Fruit fly (Drosophila melanogaster) whole organism, wandering third instar larva: Measurements from ENCODE around the gene PolQ.

Source experiments
- Abd-B ChIP-seq: fragments of >200 bp; optimal IDR thresholded peaks from 2 replicates; lab custom pipeline; 2017; ENCODE audit warnings: missing biosample characterization, missing genetic modification characterization
- CG32264 ChIP-seq: fragments of 200-800 bp; sonication (Bioruptor generic); optimal IDR thresholded peaks from 2 replicates; lab custom pipeline; 2016; ENCODE audit warnings: missing biosample characterization, missing genetic modification characterization
- CrebA ChIP-seq: fragments of 200-800 bp; sonication (Bioruptor generic); optimal IDR thresholded peaks from 2 replicates; lab custom pipeline; 2016; ENCODE audit warnings: missing biosample characterization, mild to moderate bottlenecking, missing genetic modification characterization, borderline replicate concordance
- Dfd ChIP-seq: fragments of >200 bp; optimal IDR thresholded peaks from 2 replicates; lab custom pipeline; 2017; ENCODE audit warnings: missing biosample characterization, missing genetic modification characterization
- Dif ChIP-seq: fragments of 200-275, 200-300 bp; sonication (Bioruptor generic); optimal IDR thresholded peaks from 2 replicates; lab custom pipeline; 2018; ENCODE audit warnings: missing biosample characterization, missing genetic modification characterization; ENCODE audit not compliant: partially characterized antibody
- GATAd ChIP-seq: sonication (Bioruptor generic); optimal IDR thresholded peaks from 2 replicates; lab custom pipeline; 2016; ENCODE audit warnings: missing biosample characterization, missing genetic modification characterization
- HLH106 ChIP-seq: fragments of 200-800 bp; optimal IDR thresholded peaks from 3 replicates; lab custom pipeline; 2019; ENCODE audit warnings: missing biosample characterization, mild to moderate bottlenecking, missing genetic modification characterization, moderate library complexity
- Hnf4 ChIP-seq: fragments of 200-800 bp; sonication (Bioruptor generic); optimal IDR thresholded peaks from 2 replicates; lab custom pipeline; 2016; ENCODE audit warnings: missing biosample characterization, mild to moderate bottlenecking, missing genetic modification characterization
- Hr78 ChIP-seq: fragments of >200 bp; optimal IDR thresholded peaks from 2 replicates; lab custom pipeline; 2017; ENCODE audit warnings: missing biosample characterization, missing genetic modification characterization
- Hr83 ChIP-seq: fragments of 200-300 bp; sonication (Bioruptor generic); optimal IDR thresholded peaks from 2 replicates; lab custom pipeline; 2016; ENCODE audit warnings: missing biosample characterization, mild to moderate bottlenecking, missing genetic modification characterization, moderate library complexity; ENCODE audit not compliant: poor library complexity, severe bottlenecking
- Jra ChIP-seq: sonication (Bioruptor generic); optimal IDR thresholded peaks from 2 replicates; lab custom pipeline; 2016; ENCODE audit warnings: missing biosample characterization, missing genetic modification characterization
- Mio ChIP-seq: sonication (Bioruptor generic); optimal IDR thresholded peaks from 2 replicates; lab custom pipeline; 2016; ENCODE audit warnings: missing biosample characterization, missing genetic modification characterization
- Myc ChIP-seq: fragments of >200 bp; optimal IDR thresholded peaks from 2 replicates; lab custom pipeline; 2017
- N ChIP-seq: fragments of >200 bp; optimal IDR thresholded peaks from 2 replicates; lab custom pipeline; 2018; ENCODE audit warnings: missing biosample characterization, missing external identifiers, missing genetic modification characterization
- OdsH ChIP-seq: fragments of 200-800 bp; sonication (Bioruptor generic); optimal IDR thresholded peaks from 2 replicates; lab custom pipeline; 2016; ENCODE audit warnings: missing biosample characterization, mild to moderate bottlenecking, missing genetic modification characterization
- Rel ChIP-seq, 2 experiments: fragments of 200-800 bp; sonication (Bioruptor generic) in 1 of 2; optimal IDR thresholded peaks; 2 replicates in 1 of 2; 3 replicates in 1 of 2; lab custom pipeline; 2016 to 2019; ENCODE audit warnings: mild to moderate bottlenecking in 2 of 2, missing biosample characterization in 2 of 2, missing genetic modification characterization in 2 of 2, moderate library complexity in 1 of 2
- Sp1 ChIP-seq: fragments of 200-800 bp; sonication (Bioruptor generic); optimal IDR thresholded peaks from 3 replicates; lab custom pipeline; 2019; ENCODE audit warnings: missing biosample characterization, mild to moderate bottlenecking, missing genetic modification characterization, moderate library complexity
- Vsx2 ChIP-seq: fragments of 200-300, 225-300 bp; sonication (Bioruptor generic); optimal IDR thresholded peaks from 2 replicates; lab custom pipeline; 2018; ENCODE audit warnings: missing biosample characterization, missing genetic modification characterization; ENCODE audit not compliant: partially characterized antibody
- br ChIP-seq: fragments of 200-800 bp; sonication (Bioruptor generic); optimal IDR thresholded peaks from 2 replicates; lab custom pipeline; 2016; ENCODE audit warnings: missing biosample characterization, missing genetic modification characterization
- brk ChIP-seq: fragments of 200-800 bp; sonication (Bioruptor generic); optimal IDR thresholded peaks from 2 replicates; lab custom pipeline; 2016; ENCODE audit warnings: missing biosample characterization, mild to moderate bottlenecking, missing genetic modification characterization
- dl ChIP-seq, 2 experiments: fragments of 175-275, 200-275 bp in 1 of 2; fragments of 200-275 bp in 1 of 2; sonication (Bioruptor generic); optimal IDR thresholded peaks; lab custom pipeline; 2018; ENCODE audit warnings: mild to moderate bottlenecking in 2 of 2, missing biosample characterization in 2 of 2, missing genetic modification characterization in 2 of 2, moderate library complexity in 2 of 2; ENCODE audit not compliant: partially characterized antibody in 2 of 2, insufficient read depth in 1 of 2
- ey ChIP-seq: fragments of 200-800 bp; sonication (Bioruptor generic); optimal IDR thresholded peaks from 2 replicates; lab custom pipeline; 2016; ENCODE audit warnings: missing biosample characterization, missing genetic modification characterization
- foxo ChIP-seq, 2 experiments: fragments of 200-800 bp; sonication (Bioruptor generic); optimal IDR thresholded peaks; 2 replicates in 1 of 2; 3 replicates in 1 of 2; lab custom pipeline; 2016 to 2017; ENCODE audit warnings: missing biosample characterization in 2 of 2, missing genetic modification characterization in 2 of 2
- fru ChIP-seq: fragments of 200-800 bp; sonication (Bioruptor generic); optimal IDR thresholded peaks from 3 replicates; lab custom pipeline; 2016; ENCODE audit warnings: missing biosample characterization, mild to moderate bottlenecking, missing genetic modification characterization
- h ChIP-seq: fragments of 200-800 bp; sonication (Bioruptor generic); optimal IDR thresholded peaks from 3 replicates; lab custom pipeline; 2016; ENCODE audit warnings: missing biosample characterization, mild to moderate bottlenecking, missing genetic modification characterization
- lola ChIP-seq: fragments of >200 bp; optimal IDR thresholded peaks from 2 replicates; lab custom pipeline; 2017; ENCODE audit warnings: missing biosample characterization, missing genetic modification characterization
- psq ChIP-seq: fragments of 200-800 bp; sonication (Bioruptor generic); optimal IDR thresholded peaks from 3 replicates; lab custom pipeline; 2017; ENCODE audit warnings: missing biosample characterization, mild to moderate bottlenecking, missing genetic modification characterization, moderate library complexity
- rgr ChIP-seq: fragments of 200-800 bp; sonication (Bioruptor generic); optimal IDR thresholded peaks from 3 replicates; lab custom pipeline; 2016; ENCODE audit warnings: missing biosample characterization, mild to moderate bottlenecking, missing genetic modification characterization
- sage ChIP-seq: fragments of 200-800 bp; sonication (Bioruptor generic); optimal IDR thresholded peaks from 2 replicates; lab custom pipeline; 2016; ENCODE audit warnings: missing biosample characterization, mild to moderate bottlenecking, missing genetic modification characterization
- sv ChIP-seq: fragments of 200-800 bp; sonication (Bioruptor generic); optimal IDR thresholded peaks from 3 replicates; lab custom pipeline; 2016; ENCODE audit warnings: missing biosample characterization, missing genetic modification characterization
- tai ChIP-seq: sonication (Bioruptor generic); optimal IDR thresholded peaks from 2 replicates; lab custom pipeline; 2016; ENCODE audit warnings: missing biosample characterization, missing genetic modification characterization
- woc ChIP-seq: sonication (Bioruptor generic); optimal IDR thresholded peaks from 2 replicates; lab custom pipeline; 2016; ENCODE audit warnings: missing biosample characterization, mild to moderate bottlenecking, missing genetic modification characterization

Gene PolQ

DNA sequence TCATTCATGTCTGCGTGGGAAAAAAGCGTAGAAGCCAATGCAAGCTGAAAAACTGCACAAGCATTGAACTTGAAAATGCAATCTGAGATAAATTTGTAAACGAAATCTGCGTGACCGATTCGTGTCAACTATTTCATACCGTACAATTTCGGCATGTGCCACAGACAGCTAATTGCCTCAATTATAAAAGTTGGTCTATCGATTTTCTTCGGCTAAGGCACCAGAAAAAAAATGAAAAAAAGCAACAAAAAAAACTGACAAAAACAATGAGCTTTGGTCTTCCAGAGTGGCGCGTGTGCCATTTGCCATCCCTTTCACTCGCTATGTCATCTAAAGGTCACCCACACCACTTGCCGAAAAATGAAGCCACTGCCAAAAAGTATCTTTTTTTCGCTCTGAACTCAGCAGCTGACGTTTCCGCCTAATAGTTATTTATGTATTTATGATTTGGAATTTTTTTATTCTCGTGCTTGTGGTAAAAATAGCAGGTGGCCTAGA lies 6.5 kb upstream of the PolQ start:
- TF ChIP-seq Hr78 (GFP tag; lab: Kevin White, UChicago) (no peak), Dif (GFP tag; lab: Kevin White, UChicago) (no peak), rgr (GFP tag; lab: Kevin White, UChicago) (no peak), brk (GFP tag; lab: Kevin White, UChicago) (no peak), ey (GFP tag; lab: Kevin White, UChicago) (no peak), fru (GFP tag; lab: Kevin White, UChicago) (no peak), GATAd (GFP tag; lab: Kevin White, UChicago) (no peak), br (GFP tag; lab: Kevin White, UChicago) (no peak), Jra (GFP tag; lab: Kevin White, UChicago) (no peak), sage (GFP tag; lab: Kevin White, UChicago) (no peak), Vsx2 (GFP tag; lab: Kevin White, UChicago) (no peak)

DNA sequence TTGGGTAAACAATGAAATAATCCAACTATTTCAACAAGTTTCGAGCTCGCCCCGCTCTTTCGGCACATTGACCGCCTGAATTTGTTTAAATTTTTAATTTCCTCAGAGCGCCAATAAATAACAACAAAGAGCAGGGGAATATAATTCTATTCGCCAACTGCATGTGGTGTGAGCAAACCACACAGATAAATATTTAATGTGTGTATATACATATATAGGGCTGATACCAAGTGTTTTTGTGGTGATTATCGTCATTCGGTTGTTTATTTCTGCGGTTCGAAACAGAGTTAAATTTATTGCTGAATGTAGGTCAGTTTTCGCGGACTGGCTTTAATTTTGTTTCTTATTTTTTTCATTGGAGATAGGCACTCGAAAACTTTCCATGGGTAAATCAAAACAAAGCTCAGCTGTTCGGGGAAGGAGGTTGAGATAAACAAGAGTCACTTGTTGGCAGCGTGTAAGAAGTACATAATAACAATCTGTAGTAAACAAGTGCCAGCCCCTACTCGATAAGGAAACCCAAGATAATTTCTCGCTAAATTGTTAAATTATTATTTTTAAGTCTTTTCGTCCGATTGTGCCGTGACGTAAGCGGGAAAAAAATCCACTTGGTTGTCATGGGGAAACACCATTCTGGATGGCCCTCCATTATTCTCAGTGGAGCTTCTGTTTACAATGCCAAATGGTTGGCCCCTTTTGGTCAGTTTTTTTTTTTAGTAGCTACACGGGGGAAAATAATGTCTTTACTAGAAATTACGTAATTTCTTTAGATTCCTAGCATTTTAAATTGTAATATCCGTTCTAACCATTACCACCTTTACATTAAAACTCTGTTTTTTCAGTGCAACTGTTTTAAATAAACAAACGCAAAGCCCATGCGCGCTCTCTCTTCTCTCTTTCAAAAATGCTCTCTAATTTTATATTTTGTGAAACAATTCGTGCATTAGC lies 5.8 kb upstream of the PolQ start:
- TF ChIP-seq Vsx2 (GFP tag; lab: Kevin White, UChicago) = peak; percentile 39
- TF ChIP-seq CrebA (GFP tag; lab: Kevin White, UChicago) = no peak
- TF ChIP-seq tai = no peak
- no peak for TF ChIP-seq Hr83 (GFP tag; lab: Kevin White, UChicago)
- no peak for TF ChIP-seq HLH106 (tag; lab: Kevin White, UChicago)
- TF ChIP-seq psq (GFP tag; lab: Kevin White, UChicago) = no peak
- no peak for TF ChIP-seq Jra (GFP tag; lab: Kevin White, UChicago)
- no peak for TF ChIP-seq sage (GFP tag; lab: Kevin White, UChicago)
- peak; percentile 13 for TF ChIP-seq Rel (GFP tag; optimal IDR thresholded peaks at IDR 0.05; lab: Kevin White, UChicago)
- peak; percentile 29 for TF ChIP-seq Rel (tag; optimal IDR thresholded peaks at IDR 0.05; lab: Kevin White, UChicago)
- TF ChIP-seq rgr (GFP tag; lab: Kevin White, UChicago) = peak; percentile 45
- TF ChIP-seq Dfd = no peak
- TF ChIP-seq ey (GFP tag; lab: Kevin White, UChicago) = peak; percentile 29
- peak; percentile 45 for TF ChIP-seq h (GFP tag; lab: Kevin White, UChicago)
- no peak for TF ChIP-seq brk (GFP tag; lab: Kevin White, UChicago)
- TF ChIP-seq Sp1 (GFP tag; lab: Kevin White, UChicago) = peak; percentile 26
- TF ChIP-seq Abd-B = no peak
- peak; percentile 61 for TF ChIP-seq fru (GFP tag; lab: Kevin White, UChicago)
- TF ChIP-seq woc (GFP tag; lab: Kevin White, UChicago) = peak; percentile 11
- TF ChIP-seq foxo (GFP tag; optimal IDR thresholded peaks at IDR 0.05; lab: Kevin White, UChicago) = peak in 1 of 2 experiments; percentile 65
- TF ChIP-seq OdsH = peak; percentile 59
- peak; percentile 28 for TF ChIP-seq br (GFP tag; lab: Kevin White, UChicago)
- no peak for TF ChIP-seq sv (GFP tag; lab: Kevin White, UChicago)
- no peak for TF ChIP-seq lola (GFP tag; lab: Kevin White, UChicago)

DNA sequence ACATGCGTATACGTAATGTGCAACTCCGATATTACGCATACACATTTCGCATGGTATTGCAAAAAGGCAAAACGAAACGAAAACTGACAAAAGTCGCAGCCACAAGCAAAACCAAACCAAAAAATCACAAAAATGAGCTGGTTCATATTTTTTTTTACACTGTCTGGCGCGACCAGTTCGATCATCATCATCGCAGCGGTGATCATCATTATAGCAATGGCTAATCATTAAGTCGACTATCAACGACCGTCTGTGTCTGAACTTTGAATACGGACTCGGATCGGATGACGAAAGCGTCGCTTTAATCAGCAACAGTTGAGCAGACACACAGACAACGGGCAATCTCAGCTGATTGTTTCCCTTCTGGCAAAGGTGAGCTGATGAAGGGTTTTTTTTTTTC lies 4.8 kb upstream of the PolQ start:
- TF ChIP-seq Myc (lab: Kevin White, UChicago) (no peak), Dfd (no peak), Hnf4 (no peak), Hr78 (GFP tag; lab: Kevin White, UChicago) (no peak)

DNA sequence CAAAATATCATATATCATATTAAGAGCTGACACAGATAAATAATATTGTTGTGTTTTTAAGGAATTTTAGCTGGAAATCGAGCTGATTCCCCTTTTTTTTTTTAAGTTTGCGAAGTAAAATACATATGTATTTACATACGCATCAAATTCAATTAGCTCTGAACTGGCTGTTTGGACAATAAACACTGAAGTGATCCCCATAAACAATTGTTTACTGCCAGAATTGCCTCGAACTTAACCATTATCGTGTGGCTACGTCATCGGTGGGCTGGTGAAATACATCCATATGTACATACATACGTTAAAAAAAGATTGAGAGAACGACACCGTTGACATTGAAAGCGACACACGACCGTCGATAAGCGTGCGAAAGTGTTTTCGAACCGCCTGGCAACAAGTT lies 4.2 kb upstream of the PolQ start:
- no peak for TF ChIP-seq Rel (GFP tag; optimal IDR thresholded peaks at IDR 0.05; lab: Kevin White, UChicago)
- TF ChIP-seq Rel (tag; optimal IDR thresholded peaks at IDR 0.05; lab: Kevin White, UChicago) = peak; percentile 70
- TF ChIP-seq dl (GFP tag; optimal IDR thresholded peaks at IDR 0.05; lab: Kevin White, UChicago; ENCODE audit: insufficient read depth in 1 of 2, partially characterized antibody in 2 of 2) = no peak
- TF ChIP-seq N (GFP tag; lab: Kevin White, UChicago) = no peak
- TF ChIP-seq Hr78 (GFP tag; lab: Kevin White, UChicago) = no peak
- peak; percentile 57 for TF ChIP-seq Sp1 (GFP tag; lab: Kevin White, UChicago)
- TF ChIP-seq CG32264 = no peak
- TF ChIP-seq Mio (GFP tag; lab: Kevin White, UChicago) = no peak
- no peak for TF ChIP-seq foxo (GFP tag; optimal IDR thresholded peaks at IDR 0.05; lab: Kevin White, UChicago)
- TF ChIP-seq rgr (GFP tag; lab: Kevin White, UChicago) = no peak
- no peak for TF ChIP-seq HLH106 (tag; lab: Kevin White, UChicago)
- TF ChIP-seq, all 38 proteins: peak for 2
